Worm (Caenorhabditis elegans): ENCODE measurements around the gene F13A7.1.
A peak's percentile ranks its signal among the peaks of the same experiment; 100 is the strongest.

The F13A7.1 gene

ce11 chrV:16377188-16377587 is 561 bp downstream of the F13A7.1 start:
- TF ChIP-seq lin-13 (GFP tag; optimal IDR thresholded peaks at IDR 0.05) (no peak), lin-11 (tag; optimal IDR thresholded peaks at IDR 0.05) (no peak), gmeb-1 (tag; optimal IDR thresholded peaks at IDR 0.05) (no peak), sma-9 (GFP tag; optimal IDR thresholded peaks at IDR 0.05) (no peak), sma-9 (tag; optimal IDR thresholded peaks at IDR 0.05) (no peak), ceh-16 (tag; optimal IDR thresholded peaks at IDR 0.05) (no peak), zag-1 (tag; optimal IDR thresholded peaks at IDR 0.05) (no peak), aly-2 (tag; optimal IDR thresholded peaks at IDR 0.05) (no peak), ZK546.5 (tag; optimal IDR thresholded peaks at IDR 0.05) (no peak), F13H6.1 (tag; optimal IDR thresholded peaks at IDR 0.05) (no peak), nhr-10 (tag; optimal IDR thresholded peaks at IDR 0.05) (no peak), nhr-25 (tag; optimal IDR thresholded peaks at IDR 0.05) (no peak)

ce11 chrV:16376430-16376948 is 1.3 kb downstream of the F13A7.1 start:
- TF ChIP-seq nhr-6 (tag; optimal IDR thresholded peaks at IDR 0.05) (no peak), gmeb-1 (tag; optimal IDR thresholded peaks at IDR 0.05) (no peak), sma-3 (GFP tag; optimal IDR thresholded peaks at IDR 0.05) (no peak), nhr-11 (tag; optimal IDR thresholded peaks at IDR 0.05) (no peak), elt-3 (tag; optimal IDR thresholded peaks at IDR 0.05) (no peak), sma-9 (GFP tag; optimal IDR thresholded peaks at IDR 0.05) (no peak), sma-9 (tag; optimal IDR thresholded peaks at IDR 0.05) (no peak), elt-1 (tag; optimal IDR thresholded peaks at IDR 0.05) (no peak), peb-1 (tag; optimal IDR thresholded peaks at IDR 0.05) (no peak), unc-55 (GFP tag; optimal IDR thresholded peaks at IDR 0.05) (no peak), lsy-2 (tag; optimal IDR thresholded peaks at IDR 0.05) (no peak), unc-62 (GFP tag; optimal IDR thresholded peaks at IDR 0.05) (no peak), mdl-1 (tag; optimal IDR thresholded peaks at IDR 0.05) (no peak), snpc-4 (tag; optimal IDR thresholded peaks at IDR 0.05) (no peak), ztf-11 (tag; optimal IDR thresholded peaks at IDR 0.05) (no peak), nhr-23 (tag; optimal IDR thresholded peaks at IDR 0.05) (no peak), blmp-1 (tag; optimal IDR thresholded peaks at IDR 0.05; ENCODE audit: insufficient read depth) (no peak)

- no peak for TF ChIP-seq aly-2 (tag; optimal IDR thresholded peaks at IDR 0.05)
- no peak for TF ChIP-seq gmeb-1 (tag; optimal IDR thresholded peaks at IDR 0.05)
- TF ChIP-seq nhr-10 (tag; optimal IDR thresholded peaks at IDR 0.05): no peak
- no peak for TF ChIP-seq lin-13 (GFP tag; optimal IDR thresholded peaks at IDR 0.05)
- TF ChIP-seq ztf-1 (GFP tag; conservative IDR thresholded peaks at IDR 0.05): no peak
- no peak for TF ChIP-seq lsy-2 (tag; optimal IDR thresholded peaks at IDR 0.05)
- no peak for TF ChIP-seq sem-4 (tag; optimal IDR thresholded peaks at IDR 0.05)
- no peak for TF ChIP-seq Y55F3AM.14 (GFP tag; optimal IDR thresholded peaks at IDR 0.05)
- no peak for TF ChIP-seq sma-3 (GFP tag; optimal IDR thresholded peaks at IDR 0.05)
- TF ChIP-seq snpc-4 (tag; optimal IDR thresholded peaks at IDR 0.05): no peak
- TF ChIP-seq nhr-25 (tag; optimal IDR thresholded peaks at IDR 0.05): no peak
- no peak for TF ChIP-seq nhr-129 (tag; optimal IDR thresholded peaks at IDR 0.05)
- no peak for TF ChIP-seq elt-3 (tag; optimal IDR thresholded peaks at IDR 0.05)
- TF ChIP-seq ztf-11 (tag; optimal IDR thresholded peaks at IDR 0.05): no peak
- TF ChIP-seq alr-1 (tag; optimal IDR thresholded peaks at IDR 0.05): no peak
These were observed 3.1 kb downstream of the F13A7.1 start, which contains the start of gene srv-34 for ce11 chrV:16374676-16375075. srv-34 (minus strand) TSS chrV:16374776.

ce11 chrV:16370039-16370438 is 7.7 kb downstream of the F13A7.1 start:
- TF ChIP-seq ceh-16 (tag; optimal IDR thresholded peaks at IDR 0.05) (no peak), C34F6.9 (tag; optimal IDR thresholded peaks at IDR 0.05) (peak; percentile 45), nhr-25 (tag; optimal IDR thresholded peaks at IDR 0.05) (no peak), unc-55 (GFP tag; optimal IDR thresholded peaks at IDR 0.05) (peak; percentile 67), nhr-129 (tag; optimal IDR thresholded peaks at IDR 0.05) (peak; percentile 90), nhr-11 (tag; optimal IDR thresholded peaks at IDR 0.05) (no peak), peb-1 (tag; optimal IDR thresholded peaks at IDR 0.05) (no peak), lin-39 (tag; optimal IDR thresholded peaks at IDR 0.05) (no peak), ztf-4 (tag; optimal IDR thresholded peaks at IDR 0.05) (no peak), nhr-10 (tag; optimal IDR thresholded peaks at IDR 0.05) (no peak), R02D3.7 (tag; optimal IDR thresholded peaks at IDR 0.05) (no peak), lin-13 (GFP tag; optimal IDR thresholded peaks at IDR 0.05) (peak; percentile 63), aly-2 (tag; optimal IDR thresholded peaks at IDR 0.05) (no peak), elt-3 (tag; optimal IDR thresholded peaks at IDR 0.05) (no peak), mbf-1 (tag; optimal IDR thresholded peaks at IDR 0.05) (no peak), unc-39 (tag; optimal IDR thresholded peaks at IDR 0.05) (no peak), nhr-21 (tag; optimal IDR thresholded peaks at IDR 0.05) (peak; percentile 54), snpc-4 (tag; optimal IDR thresholded peaks at IDR 0.05) (peak; percentile 70), fos-1 (tag; optimal IDR thresholded peaks at IDR 0.05) (peak; percentile 71), egl-27 (tag; optimal IDR thresholded peaks at IDR 0.05) (peak; percentile 72), sma-3 (GFP tag; optimal IDR thresholded peaks at IDR 0.05) (peak; percentile 78), lsy-2 (tag; optimal IDR thresholded peaks at IDR 0.05) (peak; percentile 16 to 55), sma-9 (GFP tag; optimal IDR thresholded peaks at IDR 0.05) (peak; percentile 84), sma-9 (tag; optimal IDR thresholded peaks at IDR 0.05) (no peak), nhr-77 (tag; optimal IDR thresholded peaks at IDR 0.05) (no peak), dmd-4 (tag; optimal IDR thresholded peaks at IDR 0.05) (no peak), crh-2 (tag; optimal IDR thresholded peaks at IDR 0.05) (peak; percentile 68), ztf-11 (tag; optimal IDR thresholded peaks at IDR 0.05) (no peak), nhr-23 (tag; optimal IDR thresholded peaks at IDR 0.05) (no peak), zag-1 (tag; optimal IDR thresholded peaks at IDR 0.05) (peak; percentile 26), mdl-1 (tag; optimal IDR thresholded peaks at IDR 0.05) (no peak), gmeb-1 (tag; optimal IDR thresholded peaks at IDR 0.05) (peak; percentile 73), ztf-1 (GFP tag; conservative IDR thresholded peaks at IDR 0.05) (no peak), unc-62 (GFP tag; optimal IDR thresholded peaks at IDR 0.05) (no peak), ama-1 (optimal IDR thresholded peaks at IDR 0.05) (no peak)
